Fruit fly (Drosophila melanogaster): ENCODE results near the gene crq.

crq gene

DNA sequence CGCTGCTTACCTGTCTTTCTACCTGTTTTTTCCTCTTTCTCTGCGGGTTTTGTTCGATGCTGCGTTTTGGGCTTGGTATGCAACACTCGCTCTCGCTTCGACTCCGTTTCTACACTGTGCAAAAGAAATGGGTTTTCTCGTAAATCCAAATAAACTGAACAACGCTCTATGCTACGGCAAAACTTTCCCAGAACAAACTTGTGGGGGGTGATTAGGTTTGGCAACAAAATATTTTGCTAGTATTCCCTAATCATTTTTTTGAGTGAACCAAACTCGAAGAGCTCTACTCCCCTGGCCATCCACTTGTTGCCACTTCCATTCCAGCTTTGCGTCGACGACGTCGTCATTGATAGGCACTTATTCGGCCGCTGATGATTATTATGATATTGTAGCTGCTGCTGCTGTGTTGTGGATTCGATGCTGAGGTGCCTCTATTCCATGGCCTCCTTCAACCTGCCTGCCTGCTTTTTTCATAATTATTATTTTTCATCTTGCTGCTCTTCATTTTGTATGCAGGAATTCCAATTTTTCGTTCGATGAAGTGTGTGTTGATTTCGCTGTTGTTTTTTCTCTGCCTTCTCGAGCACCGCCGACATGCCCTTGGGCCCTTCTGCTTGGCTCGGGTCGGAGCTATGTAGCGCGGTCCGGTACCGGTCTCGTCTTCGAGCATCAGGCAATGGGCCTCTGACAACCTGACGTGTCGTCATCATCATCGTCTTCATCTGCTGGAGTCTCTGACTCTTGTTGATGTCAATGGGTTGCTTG, 10.7 kb downstream of the crq start:
- no peak for TF ChIP-seq bab1 (GFP tag; optimal IDR thresholded peaks at IDR 0.05)
- no peak for TF ChIP-seq ovo (GFP tag; optimal IDR thresholded peaks at IDR 0.05)
- TF ChIP-seq toe (GFP tag; optimal IDR thresholded peaks at IDR 0.05) = no peak
- TF ChIP-seq CG14711 (tag; optimal IDR thresholded peaks at IDR 0.05) = no peak
- TF ChIP-seq CG33017 (tag; optimal IDR thresholded peaks at IDR 0.05) = no peak
- TF ChIP-seq CG11617 (GFP tag; optimal IDR thresholded peaks at IDR 0.05) = no peak
- no peak for TF ChIP-seq tj (GFP tag; optimal IDR thresholded peaks at IDR 0.05)
- no peak for TF ChIP-seq Hr96 (GFP tag; optimal IDR thresholded peaks at IDR 0.05)
- TF ChIP-seq Mnt (GFP tag; optimal IDR thresholded peaks at IDR 0.05) = no peak
- TF ChIP-seq Clk (GFP tag; optimal IDR thresholded peaks at IDR 0.05) = no peak
- no peak for TF ChIP-seq pad (GFP tag; optimal IDR thresholded peaks at IDR 0.05)
- TF ChIP-seq cic (GFP tag; optimal IDR thresholded peaks at IDR 0.05) = no peak
- no peak for TF ChIP-seq CG1620 (GFP tag; optimal IDR thresholded peaks at IDR 0.05)
- TF ChIP-seq Crg-1 (GFP tag; optimal IDR thresholded peaks at IDR 0.05) = no peak
- TF ChIP-seq CG5204 (GFP tag; optimal IDR thresholded peaks at IDR 0.05) = no peak
- no peak for TF ChIP-seq CG7101 (tag; optimal IDR thresholded peaks at IDR 0.05)
- TF ChIP-seq kay (GFP tag; ENCODE audit: borderline replicate concordance) = no peak

- TF ChIP-seq Crg-1 (GFP tag; optimal IDR thresholded peaks at IDR 0.05) (no peak), Hr96 (GFP tag; optimal IDR thresholded peaks at IDR 0.05) (no peak), tj (GFP tag; optimal IDR thresholded peaks at IDR 0.05) (no peak), Mnt (GFP tag; optimal IDR thresholded peaks at IDR 0.05) (no peak), CG7101 (tag; optimal IDR thresholded peaks at IDR 0.05) (no peak), cic (GFP tag; optimal IDR thresholded peaks at IDR 0.05) (no peak), pad (GFP tag; optimal IDR thresholded peaks at IDR 0.05) (no peak), bab1 (GFP tag; optimal IDR thresholded peaks at IDR 0.05) (no peak), CG14711 (tag; optimal IDR thresholded peaks at IDR 0.05) (no peak), kay (GFP tag; ENCODE audit: borderline replicate concordance) (no peak), Clk (GFP tag; optimal IDR thresholded peaks at IDR 0.05) (no peak), cnc (optimal IDR thresholded peaks at IDR 0.05) (no peak), CG5204 (GFP tag; optimal IDR thresholded peaks at IDR 0.05) (no peak), ovo (GFP tag; optimal IDR thresholded peaks at IDR 0.05) (no peak), CG1620 (GFP tag; optimal IDR thresholded peaks at IDR 0.05) (no peak), CG11617 (GFP tag; optimal IDR thresholded peaks at IDR 0.05) (no peak)
Observed at dm6 chr2L:441455-441730, 11.4 kb downstream of the crq start.

- no peak for TF ChIP-seq toe (GFP tag; optimal IDR thresholded peaks at IDR 0.05)
- no peak for TF ChIP-seq CG33017 (tag; optimal IDR thresholded peaks at IDR 0.05)
- TF ChIP-seq CG7045 (GFP tag; optimal IDR thresholded peaks at IDR 0.05) = no peak
- TF ChIP-seq CG12768 (GFP tag; optimal IDR thresholded peaks at IDR 0.05) = no peak
- no peak for TF ChIP-seq cic (GFP tag; optimal IDR thresholded peaks at IDR 0.05)
- no peak for TF ChIP-seq CG11617 (GFP tag; optimal IDR thresholded peaks at IDR 0.05)
- TF ChIP-seq bab1 (GFP tag; optimal IDR thresholded peaks at IDR 0.05) = no peak
- TF ChIP-seq Mnt (GFP tag; optimal IDR thresholded peaks at IDR 0.05) = no peak
- no peak for TF ChIP-seq CG5204 (GFP tag; optimal IDR thresholded peaks at IDR 0.05)
- no peak for TF ChIP-seq CG14711 (tag; optimal IDR thresholded peaks at IDR 0.05)
- no peak for TF ChIP-seq kay (GFP tag; ENCODE audit: borderline replicate concordance)
- TF ChIP-seq Crg-1 (GFP tag; optimal IDR thresholded peaks at IDR 0.05) = no peak
- no peak for TF ChIP-seq CG7101 (tag; optimal IDR thresholded peaks at IDR 0.05)
- no peak for TF ChIP-seq Clk (GFP tag; optimal IDR thresholded peaks at IDR 0.05)
- TF ChIP-seq CG1620 (GFP tag; optimal IDR thresholded peaks at IDR 0.05) = no peak
- no peak for TF ChIP-seq pad (GFP tag; optimal IDR thresholded peaks at IDR 0.05)
- TF ChIP-seq tj (GFP tag; optimal IDR thresholded peaks at IDR 0.05) = no peak
- no peak for TF ChIP-seq ovo (GFP tag; optimal IDR thresholded peaks at IDR 0.05)
- TF ChIP-seq Hr96 (GFP tag; optimal IDR thresholded peaks at IDR 0.05) = no peak
- no peak for TF ChIP-seq cnc (optimal IDR thresholded peaks at IDR 0.05)
Observed at dm6 chr2L:440638-441454, 12.0 kb downstream of the crq start.

- TF ChIP-seq CG11617 (GFP tag; optimal IDR thresholded peaks at IDR 0.05) (no peak), cnc (optimal IDR thresholded peaks at IDR 0.05) (no peak), CG33017 (tag; optimal IDR thresholded peaks at IDR 0.05) (no peak), Hr96 (GFP tag; optimal IDR thresholded peaks at IDR 0.05) (no peak), CG12768 (GFP tag; optimal IDR thresholded peaks at IDR 0.05) (no peak), CG7101 (tag; optimal IDR thresholded peaks at IDR 0.05) (no peak), toe (GFP tag; optimal IDR thresholded peaks at IDR 0.05) (no peak), cic (GFP tag; optimal IDR thresholded peaks at IDR 0.05) (no peak), tj (GFP tag; optimal IDR thresholded peaks at IDR 0.05) (no peak), CG7045 (GFP tag; optimal IDR thresholded peaks at IDR 0.05) (no peak), pad (GFP tag; optimal IDR thresholded peaks at IDR 0.05) (no peak), Clk (GFP tag; optimal IDR thresholded peaks at IDR 0.05) (no peak), Mnt (GFP tag; optimal IDR thresholded peaks at IDR 0.05) (no peak), ovo (GFP tag; optimal IDR thresholded peaks at IDR 0.05) (no peak), kay (GFP tag; ENCODE audit: borderline replicate concordance) (no peak), CG14711 (tag; optimal IDR thresholded peaks at IDR 0.05) (no peak), bab1 (GFP tag; optimal IDR thresholded peaks at IDR 0.05) (no peak)
Observed at dm6 chr2L:439339-439738, 13.5 kb downstream of the crq start.

dm6 chr2L:437498-437897, 15.3 kb downstream of the crq start:
- TF ChIP-seq CG11617 (GFP tag; optimal IDR thresholded peaks at IDR 0.05) (no peak), CG7101 (tag; optimal IDR thresholded peaks at IDR 0.05) (no peak), CG12768 (GFP tag; optimal IDR thresholded peaks at IDR 0.05) (no peak), CG14711 (tag; optimal IDR thresholded peaks at IDR 0.05) (no peak), Mnt (GFP tag; optimal IDR thresholded peaks at IDR 0.05) (no peak), tj (GFP tag; optimal IDR thresholded peaks at IDR 0.05) (no peak), Crg-1 (GFP tag; optimal IDR thresholded peaks at IDR 0.05) (no peak), kay (GFP tag; ENCODE audit: borderline replicate concordance) (no peak), Clk (GFP tag; optimal IDR thresholded peaks at IDR 0.05) (no peak), ovo (GFP tag; optimal IDR thresholded peaks at IDR 0.05) (no peak), bab1 (GFP tag; optimal IDR thresholded peaks at IDR 0.05) (no peak), pad (GFP tag; optimal IDR thresholded peaks at IDR 0.05) (no peak), cic (GFP tag; optimal IDR thresholded peaks at IDR 0.05) (no peak), CG1620 (GFP tag; optimal IDR thresholded peaks at IDR 0.05) (no peak), CG5204 (GFP tag; optimal IDR thresholded peaks at IDR 0.05) (no peak), CG33017 (tag; optimal IDR thresholded peaks at IDR 0.05) (no peak)
